Fruit fly (Drosophila melanogaster): ENCODE measurements around the gene Lcp65Ae.

The Lcp65Ae gene

dm6 chr3L:6124616-6125408 lies 13.1 kb downstream of the Lcp65Ae start (continued):
- TF ChIP-seq dsx (GFP tag; optimal IDR thresholded peaks at IDR 0.05; ENCODE audit: poor library complexity, severe bottlenecking) (no peak), CG3032 (tag; optimal IDR thresholded peaks at IDR 0.05) (no peak), CG11294 (GFP tag; IDR thresholded peaks at IDR 0.05) (no peak), CG10631 (GFP tag; optimal IDR thresholded peaks at IDR 0.05) (no peak), CG1621 (tag; optimal IDR thresholded peaks at IDR 0.05) (no peak), Met (GFP tag; optimal IDR thresholded peaks at IDR 0.05) (peak; percentile 11), acj6 (GFP tag; optimal IDR thresholded peaks at IDR 0.05) (no peak), CG6854 (GFP tag; optimal IDR thresholded peaks at IDR 0.05) (no peak), CG3919 (GFP tag; optimal IDR thresholded peaks at IDR 0.05) (peak; percentile 72), CG11902 (GFP tag; optimal IDR thresholded peaks at IDR 0.05) (no peak), eg (GFP tag; IDR thresholded peaks at IDR 0.05) (no peak; the same call in 2 of the 3 replicates), Eip75B (GFP tag; optimal IDR thresholded peaks at IDR 0.05) (peak; percentile 43), spab (GFP tag; optimal IDR thresholded peaks at IDR 0.05) (no peak), Hr4 (GFP tag; optimal IDR thresholded peaks at IDR 0.05) (no peak), Blimp-1 (GFP tag; optimal IDR thresholded peaks at IDR 0.05) (peak; percentile 3), OdsH (GFP tag; optimal IDR thresholded peaks at IDR 0.05) (peak; percentile 15), Eip93F (GFP tag; optimal IDR thresholded peaks at IDR 0.05) (no peak), CG11762 (GFP tag; optimal IDR thresholded peaks at IDR 0.05; ENCODE audit: insufficient read depth) (no peak), CG31627 (GFP tag; optimal IDR thresholded peaks at IDR 0.05) (no peak), Gug (GFP tag; IDR thresholded peaks at IDR 0.05) (no peak), Sox102F (GFP tag; optimal IDR thresholded peaks at IDR 0.05) (no peak), svp (GFP tag) (peak; percentile 63), esn (GFP tag; optimal IDR thresholded peaks at IDR 0.05) (no peak), lz (GFP tag; optimal IDR thresholded peaks at IDR 0.05) (peak; percentile 43), CG9139 (GFP tag; optimal IDR thresholded peaks at IDR 0.05) (no peak), Hr39 (GFP tag; optimal IDR thresholded peaks at IDR 0.05) (no peak), CG7368 (GFP tag; optimal IDR thresholded peaks at IDR 0.05) (peak; percentile 29), Ets21C (GFP tag; optimal IDR thresholded peaks at IDR 0.05) (no peak), ss (GFP tag; optimal IDR thresholded peaks at IDR 0.05) (no peak), Sox15 (GFP tag; optimal IDR thresholded peaks at IDR 0.05) (no peak), CG6276 (GFP tag; optimal IDR thresholded peaks at IDR 0.05) (no peak), CG32006 (GFP tag; optimal IDR thresholded peaks at IDR 0.05) (no peak), CG8119 (GFP tag; IDR thresholded peaks at IDR 0.05) (no peak), CG6808 (GFP tag; optimal IDR thresholded peaks at IDR 0.05) (peak; percentile 10), CG34406 (GFP tag; optimal IDR thresholded peaks at IDR 0.05) (no peak), fd85E (GFP tag; optimal IDR thresholded peaks at IDR 0.05) (no peak), achi (GFP tag; optimal IDR thresholded peaks at IDR 0.05) (no peak), CG10669 (GFP tag; optimal IDR thresholded peaks at IDR 0.05) (peak; percentile 41), Ets96B (tag; optimal IDR thresholded peaks at IDR 0.05) (no peak), pdm3 (GFP tag; optimal IDR thresholded peaks at IDR 0.05) (peak; percentile 3), topi (GFP tag; optimal IDR thresholded peaks at IDR 0.05) (peak; percentile 41), salr (GFP tag; optimal IDR thresholded peaks at IDR 0.05) (no peak), CG6792 (GFP tag; optimal IDR thresholded peaks at IDR 0.05) (no peak)
